Fruit fly (Drosophila melanogaster) whole organism, embryonic: ENCODE measurements around the gene Nazo.

Experiments used
- Abd-B ChIP-seq: fragments of 200-800 bp; sonication (Bioruptor generic); optimal IDR thresholded peaks from 2 replicates; lab custom pipeline; 2018; ENCODE audit warnings: missing biosample characterization, mild to moderate bottlenecking, missing genetic modification characterization, moderate library complexity
- CG12219 ChIP-seq: fragments of 200-800 bp; sonication (Bioruptor generic); optimal IDR thresholded peaks from 3 replicates; lab custom pipeline; 2018; ENCODE audit warnings: missing biosample characterization, mild to moderate bottlenecking, missing genetic modification characterization
- CG15696 ChIP-seq: fragments of 200-800 bp; sonication (Bioruptor generic); optimal IDR thresholded peaks from 2 replicates; lab custom pipeline; 2019; ENCODE audit warnings: missing biosample characterization, mild to moderate bottlenecking, missing genetic modification characterization, moderate library complexity
- CG1792 ChIP-seq: fragments of 200-800 bp; sonication (Bioruptor generic); optimal IDR thresholded peaks from 2 replicates; lab custom pipeline; 2016; ENCODE audit warnings: missing biosample characterization, missing genetic modification characterization
- CG4404 ChIP-seq: fragments of 200-800 bp; sonication (Bioruptor generic); IDR thresholded peaks from 2 replicates; pipeline ENCODE4 v1.3.6; 2022; ENCODE audit warnings: missing biosample characterization, missing genetic modification characterization
- CG7357 ChIP-seq: fragments of 200-800 bp; sonication (Bioruptor generic); IDR thresholded peaks from 3 replicates; pipeline ENCODE4 v1.3.6; 2022; ENCODE audit warnings: missing biosample characterization, missing genetic modification characterization
- maf-S ChIP-seq: fragments of 200-800 bp; sonication (Bioruptor generic); optimal IDR thresholded peaks from 2 replicates; lab custom pipeline; 2016; ENCODE audit warnings: missing biosample characterization, missing genetic modification characterization
- nom ChIP-seq: fragments of 200-800 bp; sonication (Bioruptor generic); optimal IDR thresholded peaks from 2 replicates; lab custom pipeline; 2017; ENCODE audit warnings: missing biosample characterization, missing genetic modification characterization, mild to moderate bottlenecking, moderate library complexity, missing genetic modification reagents
- sob ChIP-seq: fragments of 200-800 bp; sonication (Bioruptor generic); IDR thresholded peaks from 2 replicates; pipeline ENCODE4 v1.3.6; 2022; ENCODE audit warnings: missing biosample characterization, missing genetic modification characterization

- no peak for TF ChIP-seq nom (GFP tag; lab: Kevin White, UChicago)
- TF ChIP-seq CG7357 (GFP tag; lab: Robert Waterston, UW), result no peak
- TF ChIP-seq Abd-B (GFP tag; lab: Kevin White, UChicago), result no peak
- no peak for TF ChIP-seq sob
- TF ChIP-seq maf-S (GFP tag; lab: Kevin White, UChicago), result no peak
- TF ChIP-seq CG12219 (GFP tag; lab: Kevin White, UChicago), result no peak
- no peak for TF ChIP-seq CG15696 (tag; lab: Kevin White, UChicago)
- no peak for TF ChIP-seq CG4404 (GFP tag; lab: Robert Waterston, UW)
- TF ChIP-seq CG1792 (GFP tag; lab: Kevin White, UChicago), result no peak
These were observed 4.9 kb upstream of the Nazo start for dm6 chr3R:8282727-8283126.
